Worm (Caenorhabditis elegans) whole organism, L4 larva: ENCODE measurements around the gene F14D7.14.

Experiments
- T26A8.4 ChIP-seq: fragments of 200-800 bp; sonication (Bioruptor generic); IDR thresholded peaks from 2 replicates; pipeline ENCODE4 v1.3.6; 2022; ENCODE audit warnings: missing genetic modification characterization, missing compliant biosample characterization
- ZK337.2 ChIP-seq: fragments of 200-800 bp; sonication (Bioruptor generic); IDR thresholded peaks from 2 replicates; pipeline ENCODE4 v1.3.6; 2022; ENCODE audit warnings: missing genetic modification reagents, missing genetic modification characterization, missing compliant biosample characterization
- ama-1 ChIP-seq: fragments of 150-350 bp; optimal IDR thresholded peaks from 2 replicates; lab custom pipeline; 2014; ENCODE audit warnings: inconsistent platforms, mixed read lengths
- jun-1 ChIP-seq: fragments of 150-350 bp; optimal IDR thresholded peaks from 2 replicates; lab custom pipeline; 2014; ENCODE audit warnings: missing biosample characterization, missing genetic modification reagents, missing genetic modification characterization
- lsy-2 ChIP-seq, 2 experiments: fragments of 150-350 bp in 1 of 2; sonication (generic microtip) in 1 of 2; optimal IDR thresholded peaks; 2 replicates each; lab custom pipeline; 2014 to 2017; ENCODE audit warnings: missing biosample characterization in 2 of 2, missing genetic modification characterization in 2 of 2
- nhr-10 ChIP-seq: fragments of 150-350 bp; optimal IDR thresholded peaks from 2 replicates; lab custom pipeline; 2014; ENCODE audit warnings: missing biosample characterization, missing genetic modification characterization
- nhr-76 ChIP-seq: fragments of 150-350 bp; optimal IDR thresholded peaks from 2 replicates; lab custom pipeline; 2014; ENCODE audit warnings: missing biosample characterization, missing genetic modification characterization
- snpc-4 ChIP-seq: fragments of 150-350 bp; optimal IDR thresholded peaks from 2 replicates; lab custom pipeline; 2014; ENCODE audit warnings: missing biosample characterization, missing genetic modification characterization
- ztf-7 ChIP-seq: fragments of 150-350 bp; optimal IDR thresholded peaks from 2 replicates; lab custom pipeline; 2014; ENCODE audit warnings: missing biosample characterization, missing genetic modification characterization

DNA sequence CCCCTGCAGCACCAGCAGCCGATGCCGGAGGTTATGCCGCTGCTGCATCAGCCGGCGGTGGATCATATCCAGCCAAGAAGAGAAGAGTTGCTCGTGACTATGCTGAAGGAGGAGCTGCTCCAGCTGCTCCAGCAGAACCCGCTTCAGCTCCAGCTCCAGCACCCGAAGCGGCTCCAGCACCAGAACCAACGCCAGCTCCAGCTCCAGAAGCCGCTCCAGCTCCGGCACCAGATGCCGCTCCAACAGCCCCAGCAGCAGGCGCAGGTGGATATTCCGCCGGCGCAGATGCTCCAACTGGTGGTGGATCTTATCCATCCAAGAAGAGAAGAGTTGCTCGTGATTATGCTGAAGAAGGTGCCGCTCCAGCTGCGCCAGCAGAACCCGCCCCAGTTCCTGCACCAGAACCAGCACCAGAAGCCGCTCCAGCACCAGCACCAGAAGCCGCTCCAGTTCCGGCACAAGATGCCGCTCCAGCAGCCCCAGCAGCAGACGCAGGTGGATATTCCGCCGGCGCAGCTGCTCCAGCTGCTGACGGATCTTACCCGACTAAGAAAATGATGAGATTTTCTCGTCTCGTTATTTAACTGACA is 11.1 kb downstream of the F14D7.14 start:
- no peak for TF ChIP-seq lsy-2 (tag; optimal IDR thresholded peaks at IDR 0.05; lab: Kevin White, UChicago)
- no peak for TF ChIP-seq ZK337.2 (GFP tag; lab: Robert Waterston, UW)
- TF ChIP-seq snpc-4 (tag; lab: Kevin White, UChicago): no peak
- no peak for TF ChIP-seq jun-1 (tag; lab: Kevin White, UChicago)
- no peak for TF ChIP-seq nhr-76
- TF ChIP-seq T26A8.4 (GFP tag; lab: Robert Waterston, UW): no peak
- TF ChIP-seq ztf-7: no peak
- no peak for TF ChIP-seq nhr-10 (tag; lab: Kevin White, UChicago)
- no peak for TF ChIP-seq ama-1 (lab: Kevin White, UChicago)
